Worm (Caenorhabditis elegans): ENCODE measurements around the gene lim-6.

- TF ChIP-seq dsc-1 (tag; optimal IDR thresholded peaks at IDR 0.05) (no peak), ztf-11 (tag; optimal IDR thresholded peaks at IDR 0.05) (no peak), jun-1 (tag; optimal IDR thresholded peaks at IDR 0.05) (no peak), fos-1 (tag; optimal IDR thresholded peaks at IDR 0.05) (no peak), ama-1 (optimal IDR thresholded peaks at IDR 0.05) (no peak), hlh-4 (tag; optimal IDR thresholded peaks at IDR 0.05) (no peak), nhr-11 (tag; optimal IDR thresholded peaks at IDR 0.05) (no peak), blmp-1 (tag; optimal IDR thresholded peaks at IDR 0.05) (no peak), lsy-2 (tag; optimal IDR thresholded peaks at IDR 0.05) (no peak), unc-62 (GFP tag; optimal IDR thresholded peaks at IDR 0.05) (no peak), aly-2 (tag; optimal IDR thresholded peaks at IDR 0.05) (no peak)
Measured at ce11 chrX:1124146-1124545, 51.9 kb downstream of the lim-6 start, which contains the start of gene C05D9.9.

All from whole organism, L1 larva.